Worm (Caenorhabditis elegans): ENCODE data around the gene F14H3.5.

The F14H3.5 gene

DNA sequence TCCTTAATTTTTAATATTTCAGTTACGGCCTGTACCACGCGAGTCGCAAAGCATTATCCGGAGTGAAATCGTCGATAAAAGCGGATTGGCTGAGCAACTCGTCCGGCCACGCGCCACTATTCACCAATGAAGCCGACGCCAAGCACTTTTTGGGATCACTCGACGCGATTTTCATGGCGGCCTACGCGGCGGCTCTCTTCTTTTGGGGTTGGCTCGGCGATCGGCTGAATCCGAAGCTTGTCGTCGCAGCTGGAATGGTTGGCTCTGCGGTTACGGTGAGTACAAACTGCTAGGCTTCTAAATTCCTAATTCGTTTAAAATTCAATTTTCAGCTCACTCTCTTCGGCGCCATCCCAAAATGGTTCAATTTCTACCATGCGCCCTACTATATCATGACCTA, 31.9 kb downstream of the F14H3.5 start:
- TF ChIP-seq ztf-16 (tag; optimal IDR thresholded peaks at IDR 0.05) (no peak), ttx-3 (tag; optimal IDR thresholded peaks at IDR 0.05) (no peak), lin-11 (tag; optimal IDR thresholded peaks at IDR 0.05) (no peak), pha-2 (tag; optimal IDR thresholded peaks at IDR 0.05) (no peak), hlh-13 (GFP tag; optimal IDR thresholded peaks at IDR 0.05) (no peak), elt-2 (tag; optimal IDR thresholded peaks at IDR 0.05) (no peak), tbx-2 (tag; optimal IDR thresholded peaks at IDR 0.05) (no peak), C38D4.7 (GFP tag; optimal IDR thresholded peaks at IDR 0.05) (no peak), rnt-1 (tag; optimal IDR thresholded peaks at IDR 0.05) (no peak), ceh-18 (tag; optimal IDR thresholded peaks at IDR 0.05) (no peak)

DNA sequence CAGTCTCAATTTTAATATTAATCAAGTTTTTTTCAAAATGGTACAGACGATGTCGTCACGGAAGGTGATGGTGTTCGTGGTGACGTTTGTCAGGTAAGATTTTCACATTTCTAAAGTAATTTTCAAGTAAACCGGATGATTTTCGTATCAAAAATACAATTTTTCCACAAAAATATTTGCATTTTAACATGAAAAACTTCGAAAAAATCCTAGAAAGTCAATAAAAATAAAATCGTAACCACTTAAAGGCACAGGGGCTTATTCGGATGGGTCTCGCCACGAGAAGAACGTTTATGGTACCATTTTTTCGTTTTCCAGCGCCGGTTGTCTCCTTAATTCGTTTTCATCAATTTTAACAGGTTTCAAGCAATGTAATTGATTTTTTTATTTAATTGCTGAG, 32.6 kb downstream of the F14H3.5 start, which contains the start of gene T10C6.6:
Gene T10C6.6, plus strand, starts transcription at position 27 of the 400 bp plus-strand sequence.
- no peak for TF ChIP-seq rnt-1 (tag; optimal IDR thresholded peaks at IDR 0.05)
- TF ChIP-seq nhr-232 (tag; optimal IDR thresholded peaks at IDR 0.05) = no peak
- TF ChIP-seq elt-2 (tag; optimal IDR thresholded peaks at IDR 0.05) = peak; percentile 44
- TF ChIP-seq ceh-34 (tag; optimal IDR thresholded peaks at IDR 0.05) = no peak

DNA sequence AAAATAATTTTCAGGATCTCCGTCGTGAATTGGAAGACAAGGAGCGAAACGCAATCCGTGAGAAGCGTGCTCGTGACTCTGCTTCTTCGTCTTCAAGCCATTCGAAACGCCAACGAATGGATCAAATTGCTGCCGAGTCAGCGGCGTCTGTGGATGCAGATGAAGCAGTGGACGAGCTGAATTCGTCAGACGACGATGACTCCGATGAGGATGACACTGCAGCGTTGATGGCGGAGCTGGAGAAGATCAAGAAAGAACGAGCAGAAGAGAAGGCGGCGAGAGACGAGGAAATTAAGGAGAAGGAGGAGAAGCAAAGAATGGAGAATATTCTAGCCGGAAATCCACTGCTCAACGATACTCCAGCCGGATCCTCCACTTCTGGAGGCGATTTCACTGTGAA, 33.3 kb downstream of the F14H3.5 start:
- TF ChIP-seq pax-1 (tag; optimal IDR thresholded peaks at IDR 0.05) = no peak
- no peak for TF ChIP-seq unc-42 (tag; optimal IDR thresholded peaks at IDR 0.05)
- TF ChIP-seq odd-2 (tag; optimal IDR thresholded peaks at IDR 0.05) = no peak
- TF ChIP-seq pqm-1 (tag; optimal IDR thresholded peaks at IDR 0.05) = no peak
- TF ChIP-seq hlh-6 (tag; optimal IDR thresholded peaks at IDR 0.05) = no peak
- TF ChIP-seq npax-4 (tag; optimal IDR thresholded peaks at IDR 0.05) = no peak
- no peak for TF ChIP-seq pat-9 (tag; optimal IDR thresholded peaks at IDR 0.05)
- no peak for TF ChIP-seq fkh-6 (tag; optimal IDR thresholded peaks at IDR 0.05)
- no peak for TF ChIP-seq F13H6.1 (tag; optimal IDR thresholded peaks at IDR 0.05)
- no peak for TF ChIP-seq ceh-14 (tag; optimal IDR thresholded peaks at IDR 0.05)
- TF ChIP-seq unc-86 (tag; optimal IDR thresholded peaks at IDR 0.05) = no peak
- TF ChIP-seq ttx-3 (tag; optimal IDR thresholded peaks at IDR 0.05) = no peak
- no peak for TF ChIP-seq C38D4.7 (GFP tag; optimal IDR thresholded peaks at IDR 0.05)

DNA sequence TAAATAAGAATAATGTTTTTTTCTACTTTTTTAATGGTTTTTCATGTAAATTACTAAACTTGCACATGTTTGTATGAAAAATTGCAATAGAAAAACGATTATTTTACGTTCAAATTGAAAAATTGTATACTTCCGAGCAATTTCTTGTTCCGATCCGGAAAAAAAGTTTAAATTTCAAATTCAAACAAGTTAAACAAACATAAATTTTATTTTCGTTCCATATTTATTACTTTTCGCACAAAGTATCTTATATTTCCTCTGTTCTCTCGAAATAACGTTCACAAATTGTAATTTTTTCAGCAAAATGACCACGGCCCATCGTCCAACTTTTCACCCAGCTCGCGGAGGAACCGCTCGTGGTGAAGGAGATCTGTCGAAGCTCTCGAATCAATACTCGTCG, 33.8 kb downstream of the F14H3.5 start, which contains the start of gene cwc-15:
Gene cwc-15, plus strand, starts transcription at position 301 of the 400 bp plus-strand sequence.
- TF ChIP-seq unc-3 (GFP tag; conservative IDR thresholded peaks at IDR 0.05) = no peak
- TF ChIP-seq unc-3 (tag; optimal IDR thresholded peaks at IDR 0.05) = no peak
- no peak for TF ChIP-seq syd-9 (tag; optimal IDR thresholded peaks at IDR 0.05)
- no peak for TF ChIP-seq C08G9.2 (tag; optimal IDR thresholded peaks at IDR 0.05)
- no peak for TF ChIP-seq ceh-2 (tag; optimal IDR thresholded peaks at IDR 0.05)
- no peak for TF ChIP-seq gmeb-2 (tag; optimal IDR thresholded peaks at IDR 0.05)
- TF ChIP-seq mec-3 (tag; optimal IDR thresholded peaks at IDR 0.05; ENCODE audit: borderline replicate concordance) = no peak
- no peak for TF ChIP-seq ama-1 (optimal IDR thresholded peaks at IDR 0.05)

DNA sequence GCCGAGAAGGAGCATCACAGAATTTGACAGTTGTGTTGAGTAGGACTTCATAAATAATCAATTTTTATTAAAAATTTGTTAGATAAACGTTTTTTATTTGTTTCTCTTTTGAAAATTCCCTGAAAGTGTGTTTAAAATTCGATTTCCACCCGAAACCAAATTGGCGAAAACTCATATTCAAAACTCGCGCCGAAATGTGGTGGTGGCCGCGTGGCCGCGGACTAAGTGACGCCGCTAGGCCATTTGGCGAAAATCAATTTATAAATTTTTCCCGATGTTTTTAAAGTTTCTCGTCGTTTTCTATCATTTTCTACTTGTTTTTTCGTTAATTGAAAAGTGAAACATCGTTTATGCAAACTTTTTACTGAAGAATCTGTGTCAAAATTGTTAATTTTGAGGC, 34.3 kb downstream of the F14H3.5 start:
- TF ChIP-seq ets-4 (tag; optimal IDR thresholded peaks at IDR 0.05) (peak; percentile 72), hlh-13 (GFP tag; optimal IDR thresholded peaks at IDR 0.05) (no peak), lim-6 (tag; optimal IDR thresholded peaks at IDR 0.05) (peak; percentile 57), unc-42 (tag; optimal IDR thresholded peaks at IDR 0.05) (peak; percentile 58), C38D4.7 (GFP tag; optimal IDR thresholded peaks at IDR 0.05) (no peak), ceh-14 (tag; optimal IDR thresholded peaks at IDR 0.05) (peak; percentile 72), mec-3 (tag; optimal IDR thresholded peaks at IDR 0.05; ENCODE audit: borderline replicate concordance) (no peak), tbx-7 (tag; optimal IDR thresholded peaks at IDR 0.05) (peak; percentile 85), dve-1 (tag; optimal IDR thresholded peaks at IDR 0.05) (no peak), nhr-232 (tag; optimal IDR thresholded peaks at IDR 0.05) (no peak), fkh-6 (tag; optimal IDR thresholded peaks at IDR 0.05) (no peak), ceh-6 (GFP tag; optimal IDR thresholded peaks at IDR 0.05) (no peak), pag-3 (tag; optimal IDR thresholded peaks at IDR 0.05; ENCODE audit: borderline replicate concordance) (no peak), ref-2 (tag; optimal IDR thresholded peaks at IDR 0.05) (peak; percentile 53), ceh-24 (tag; optimal IDR thresholded peaks at IDR 0.05) (no peak), K09A11.1 (tag; optimal IDR thresholded peaks at IDR 0.05; ENCODE audit: insufficient read depth) (no peak), ttx-3 (tag; optimal IDR thresholded peaks at IDR 0.05) (no peak), ceh-30 (tag; optimal IDR thresholded peaks at IDR 0.05) (no peak), ama-1 (optimal IDR thresholded peaks at IDR 0.05) (no peak), T23F11.4 (GFP tag; optimal IDR thresholded peaks at IDR 0.05) (no peak), dmd-4 (tag; optimal IDR thresholded peaks at IDR 0.05; ENCODE audit: borderline replicate concordance) (no peak), gmeb-2 (tag; optimal IDR thresholded peaks at IDR 0.05) (peak; percentile 23), tbx-2 (tag; optimal IDR thresholded peaks at IDR 0.05) (no peak), ceh-34 (tag; optimal IDR thresholded peaks at IDR 0.05) (peak; percentile 57), ztf-16 (tag; optimal IDR thresholded peaks at IDR 0.05) (peak; percentile 6), unc-3 (GFP tag; conservative IDR thresholded peaks at IDR 0.05) (no peak), unc-3 (tag; optimal IDR thresholded peaks at IDR 0.05) (no peak), zip-5 (tag; optimal IDR thresholded peaks at IDR 0.05) (peak; percentile 68)
